Worm (Caenorhabditis elegans): Measurements from ENCODE around the gene srh-109.
"Not testable (repeated sequence)": the region's sequence is repeated elsewhere in the genome, so short reads cannot be mapped to it uniquely, and the experiment has no call there.

Gene srh-109

ce11 chrV:17220345-17220744 lies at the start of gene srh-109:
Gene srh-109, minus strand, starts transcription at chrV:17220445.
- TF ChIP-seq F52B5.7 (tag; optimal IDR thresholded peaks at IDR 0.05) (no peak), gei-17 (GFP tag; optimal IDR thresholded peaks at IDR 0.05) (no peak)

- TF ChIP-seq somi-1 (GFP tag; optimal IDR thresholded peaks at IDR 0.05); ceh-27 (GFP tag; optimal IDR thresholded peaks at IDR 0.05); ceh-91 (GFP tag; IDR thresholded peaks at IDR 0.05): not testable (repeated sequence)
Observed at ce11 chrV:17264855-17265254, 44.6 kb upstream of the srh-109 start, which contains the start of gene K10G4.3. Gene K10G4.3, minus strand, starts transcription at chrV:17264955.

DNA sequence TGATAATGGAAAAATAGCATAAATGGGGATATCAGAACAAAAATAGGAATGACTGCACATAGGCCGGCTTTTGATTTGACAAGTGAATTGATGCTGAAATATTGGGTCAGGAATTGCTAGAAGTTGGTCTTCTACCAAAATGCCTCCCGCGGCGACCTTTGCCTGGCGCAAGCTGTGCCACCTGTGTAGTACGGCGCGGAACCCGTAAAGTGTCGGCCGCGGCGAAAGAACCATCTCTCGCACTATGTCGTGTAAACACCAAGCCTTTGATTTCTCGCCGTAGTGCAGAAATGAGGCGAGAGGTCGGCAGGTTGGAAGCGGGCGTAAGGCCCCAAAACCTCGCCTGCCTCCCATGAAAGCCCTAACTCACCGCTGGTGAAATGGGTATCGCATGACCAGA lies 41.1 kb upstream of the srh-109 start:
- TF ChIP-seq attf-6 (GFP tag; IDR thresholded peaks at IDR 0.05) (0 out of 2 replicates have a peak, but pooled peaks have one; percentile 16), F39B2.1 (GFP tag; IDR thresholded peaks at IDR 0.05) (no peak), snpc-4 (GFP tag; optimal IDR thresholded peaks at IDR 0.05) (no peak), snpc-4 (tag; optimal IDR thresholded peaks at IDR 0.05) (peak in 2 of 4 experiments; percentile 71), dox-1 (GFP tag; IDR thresholded peaks at IDR 0.05) (0 out of 2 replicates have a peak, but pooled peaks have one; percentile 38), rcor-1 (GFP tag; IDR thresholded peaks at IDR 0.05) (no peak)

- TF ChIP-seq egl-18 (GFP tag; IDR thresholded peaks at IDR 0.05): no peak
- no peak for TF ChIP-seq B0261.1 (tag; optimal IDR thresholded peaks at IDR 0.05)
Observed at ce11 chrV:17258868-17259267, 38.6 kb upstream of the srh-109 start, which contains the start of gene fbxa-85. Gene fbxa-85, plus strand, starts transcription at chrV:17259168.

- TF ChIP-seq bed-2 (GFP tag; IDR thresholded peaks at IDR 0.05) (no peak), nhr-80 (tag; optimal IDR thresholded peaks at IDR 0.05) (peak; percentile 8)
Observed at ce11 chrV:17258244-17258643, 38.0 kb upstream of the srh-109 start.

- TF ChIP-seq snpc-4 (GFP tag; optimal IDR thresholded peaks at IDR 0.05) (no peak), snpc-4 (tag; optimal IDR thresholded peaks at IDR 0.05) (peak in 2 of 4 experiments; percentile 63 to 66), F33H1.4 (GFP tag; IDR thresholded peaks at IDR 0.05) (no peak), ztf-26 (tag; optimal IDR thresholded peaks at IDR 0.05) (no peak), ets-4 (GFP tag; optimal IDR thresholded peaks at IDR 0.05) (no peak), zfh-2 (GFP tag; conservative IDR thresholded peaks at IDR 0.05) (peak; percentile 72), dox-1 (GFP tag; IDR thresholded peaks at IDR 0.05) (no peak), madf-3 (GFP tag; IDR thresholded peaks at IDR 0.05) (no peak), B0035.1 (tag; optimal IDR thresholded peaks at IDR 0.05) (no peak), xnd-1 (tag; optimal IDR thresholded peaks at IDR 0.05) (no peak), rcor-1 (GFP tag; IDR thresholded peaks at IDR 0.05) (no peak), F39B2.1 (GFP tag; IDR thresholded peaks at IDR 0.05) (no peak), ekl-4 (GFP tag; IDR thresholded peaks at IDR 0.05) (no peak), hrde-1 (tag; optimal IDR thresholded peaks at IDR 0.05; ENCODE audit: borderline replicate concordance) (no peak), lin-40 (tag; optimal IDR thresholded peaks at IDR 0.05) (no peak)
Observed at ce11 chrV:17257637-17258036, 37.4 kb upstream of the srh-109 start.

DNA sequence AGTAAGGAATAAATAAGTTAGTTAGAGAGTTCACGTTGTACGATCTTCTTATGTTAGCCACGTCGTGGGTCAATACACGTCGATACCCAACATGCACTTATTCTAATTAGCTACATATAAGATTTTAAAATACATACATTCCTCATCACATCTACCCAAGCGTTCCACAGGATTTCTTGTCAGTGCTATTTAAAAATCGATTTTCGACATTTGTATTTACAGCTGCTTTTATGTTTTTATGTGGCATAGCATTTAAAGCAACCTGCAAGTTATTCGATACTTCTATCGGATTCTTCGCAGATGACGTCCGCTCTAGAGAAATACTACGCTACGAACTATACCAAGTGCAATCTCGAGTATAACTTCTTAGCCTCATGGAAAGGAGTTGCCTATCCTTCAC lies 35.2 kb upstream of the srh-109 start, which contains the start of gene srh-115:
srh-115 (plus strand) TSS at position 301 of the 400 bp plus-strand sequence.
- TF ChIP-seq T26A5.8 (tag; optimal IDR thresholded peaks at IDR 0.05) (no peak), zfh-2 (GFP tag; conservative IDR thresholded peaks at IDR 0.05) (no peak), lsy-27 (tag; optimal IDR thresholded peaks at IDR 0.05; ENCODE audit: borderline replicate concordance, insufficient read depth) (no peak), ZK185.1 (tag; optimal IDR thresholded peaks at IDR 0.05; ENCODE audit: poor library complexity, severe bottlenecking) (no peak), hsf-1 (GFP tag; IDR thresholded peaks at IDR 0.05) (no peak), lin-35 (GFP tag; optimal IDR thresholded peaks at IDR 0.05) (no peak), ceh-27 (GFP tag; optimal IDR thresholded peaks at IDR 0.05) (no peak), F49E8.2 (tag; optimal IDR thresholded peaks at IDR 0.05; ENCODE audit: insufficient read depth) (no peak), sea-2 (GFP tag; IDR thresholded peaks at IDR 0.05) (no peak), Y56A3A.18 (GFP tag; IDR thresholded peaks at IDR 0.05) (no peak), atf-7 (tag; optimal IDR thresholded peaks at IDR 0.05) (no peak), somi-1 (GFP tag; optimal IDR thresholded peaks at IDR 0.05) (no peak), dox-1 (GFP tag; IDR thresholded peaks at IDR 0.05) (no peak), hmg-20 (GFP tag; IDR thresholded peaks at IDR 0.05) (no peak), tlf-1 (GFP tag; optimal IDR thresholded peaks at IDR 0.05) (no peak), mel-28 (tag; optimal IDR thresholded peaks at IDR 0.05; ENCODE audit: borderline replicate concordance) (no peak)
